Worm (Caenorhabditis elegans): ENCODE measurements around the gene Y43B11AR.3.

DNA sequence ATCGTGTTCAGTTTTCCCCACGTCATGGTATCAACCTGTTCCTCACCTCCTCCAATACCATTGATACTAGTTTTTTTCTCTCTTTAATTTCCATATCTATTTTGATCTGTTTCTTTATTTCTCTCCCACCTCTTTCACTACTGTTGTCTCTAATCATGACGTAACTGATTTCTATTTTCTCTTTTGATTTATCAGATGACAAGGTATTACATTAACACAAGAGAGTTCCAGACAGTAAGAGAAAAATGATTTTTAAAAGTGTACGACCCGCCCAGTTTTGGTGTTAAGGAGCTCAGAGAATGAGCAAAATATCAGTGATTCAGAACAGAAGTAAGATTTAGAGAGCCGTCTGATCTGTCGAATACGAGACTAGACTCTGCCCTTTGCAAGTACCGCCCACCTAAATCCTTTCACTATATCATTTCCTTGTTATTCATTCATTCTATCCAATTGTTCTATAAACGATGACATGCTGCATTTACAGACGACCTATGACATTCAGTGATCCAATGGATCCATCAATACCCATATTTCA lies 33.8 kb downstream of the Y43B11AR.3 start, which contains the start of gene nhr-105:
- TF ChIP-seq dao-5 (tag; optimal IDR thresholded peaks at IDR 0.05) (no peak), W03F9.2 (tag; optimal IDR thresholded peaks at IDR 0.05) (no peak), him-1 (tag; optimal IDR thresholded peaks at IDR 0.05) (no peak)

Data from whole organism, L4/young adult.